Fruit fly (Drosophila melanogaster): ENCODE data around the gene LSm7.

- TF ChIP-seq CG17806 (tag; optimal IDR thresholded peaks at IDR 0.05) (no peak), CG9948 (tag; optimal IDR thresholded peaks at IDR 0.05) (no peak), CG10348 (GFP tag; IDR thresholded peaks at IDR 0.05) (no peak), EcR (GFP tag; optimal IDR thresholded peaks at IDR 0.05) (no peak), CG32121 (GFP tag; IDR thresholded peaks at IDR 0.05) (no peak), Pif1A (GFP tag; optimal IDR thresholded peaks at IDR 0.05) (peak; percentile 60), CG15710 (tag; optimal IDR thresholded peaks at IDR 0.05) (peak; percentile 50), Pif1B (GFP tag; optimal IDR thresholded peaks at IDR 0.05) (peak; percentile 43), CG13204 (GFP tag; optimal IDR thresholded peaks at IDR 0.05) (no peak), Snoo (tag; optimal IDR thresholded peaks at IDR 0.05) (peak; percentile 37)
Observed at dm6 chr2L:16703753-16704152, 39.1 kb downstream of the LSm7 start.

Data from whole organism, pupa.